Fruit fly (Drosophila melanogaster) whole organism, embryonic: ENCODE data around the gene Mrtf.

ENCODE experiments used
- ATbp ChIP-seq: fragments of 200-800 bp; sonication (Bioruptor generic); optimal IDR thresholded peaks from 2 replicates; lab custom pipeline; 2017; ENCODE audit warnings: missing biosample characterization, mild to moderate bottlenecking, missing genetic modification characterization, missing genetic modification reagents
- Atf3 ChIP-seq: fragments of 200-800 bp; sonication (Bioruptor generic); optimal IDR thresholded peaks from 3 replicates; lab custom pipeline; 2016; ENCODE audit warnings: missing biosample characterization, missing genetic modification characterization
- B-H1 ChIP-seq: fragments of 200-800 bp; sonication (Bioruptor generic); IDR thresholded peaks from 3 replicates; pipeline ENCODE4 v1.3.6; 2022; ENCODE audit warnings: missing biosample characterization, missing genetic modification characterization
- CG10147 ChIP-seq: fragments of 200-800 bp; sonication (Bioruptor generic); optimal IDR thresholded peaks from 2 replicates; lab custom pipeline; 2019; ENCODE audit warnings: missing biosample characterization, mild to moderate bottlenecking, missing genetic modification characterization, moderate library complexity
- CG12104 ChIP-seq: fragments of 200-800 bp; sonication (Bioruptor generic); optimal IDR thresholded peaks from 3 replicates; lab custom pipeline; 2016; ENCODE audit warnings: missing biosample characterization, missing genetic modification characterization
- CG12391 ChIP-seq: fragments of 200-800 bp; sonication (Bioruptor generic); optimal IDR thresholded peaks from 3 replicates; lab custom pipeline; 2018; ENCODE audit warnings: missing biosample characterization, mild to moderate bottlenecking, missing genetic modification characterization, moderate library complexity
- CG1603 ChIP-seq: fragments of 200-800 bp; sonication (Bioruptor generic); optimal IDR thresholded peaks from 2 replicates; lab custom pipeline; 2019; ENCODE audit warnings: missing biosample characterization, mild to moderate bottlenecking, missing genetic modification characterization, moderate library complexity
- CG17802 ChIP-seq: fragments of 200-800 bp; sonication (Bioruptor generic); optimal IDR thresholded peaks from 2 replicates; lab custom pipeline; 2018; ENCODE audit warnings: missing biosample characterization, mild to moderate bottlenecking, missing genetic modification characterization, moderate library complexity
- CG18619 ChIP-seq: fragments of 200-800 bp; sonication (Bioruptor generic); optimal IDR thresholded peaks from 3 replicates; lab custom pipeline; 2017; ENCODE audit warnings: missing biosample characterization, mild to moderate bottlenecking, missing genetic modification characterization
- CG2712 ChIP-seq: fragments of 200-800 bp; optimal IDR thresholded peaks from 3 replicates; lab custom pipeline; 2019; ENCODE audit warnings: missing biosample characterization, mild to moderate bottlenecking, missing genetic modification characterization, moderate library complexity
- CG30431 ChIP-seq: fragments of 200-800 bp; sonication (Bioruptor generic); optimal IDR thresholded peaks from 2 replicates; lab custom pipeline; 2017; ENCODE audit warnings: missing biosample characterization, missing genetic modification characterization
- CG33557 ChIP-seq: fragments of 200-800 bp; sonication (Bioruptor generic); optimal IDR thresholded peaks from 2 replicates; lab custom pipeline; 2019; ENCODE audit warnings: missing biosample characterization, mild to moderate bottlenecking, missing genetic modification characterization, moderate library complexity
- CG3847 ChIP-seq: fragments of 200-800 bp; sonication (Bioruptor generic); IDR thresholded peaks from 2 replicates; pipeline ENCODE4 v1.3.6; 2022; ENCODE audit warnings: missing biosample characterization, missing genetic modification characterization
- CG4360 ChIP-seq: fragments of 200-800 bp; sonication (Bioruptor generic); IDR thresholded peaks from 2 replicates; pipeline ENCODE4 v1.3.6; 2022; ENCODE audit warnings: missing biosample characterization, missing genetic modification characterization
- CG4424 ChIP-seq: fragments of 200-800 bp; sonication (Bioruptor generic); optimal IDR thresholded peaks from 3 replicates; lab custom pipeline; 2016; ENCODE audit warnings: missing biosample characterization, missing genetic modification characterization
- CG5953 ChIP-seq: fragments of 200-800 bp; sonication (Bioruptor generic); IDR thresholded peaks from 2 replicates; pipeline ENCODE4 v1.3.6; 2022; ENCODE audit warnings: missing biosample characterization, missing genetic modification characterization
- CG6654 ChIP-seq: fragments of 200-800 bp; sonication (Bioruptor generic); optimal IDR thresholded peaks from 2 replicates; lab custom pipeline; 2017; ENCODE audit warnings: missing biosample characterization, mild to moderate bottlenecking, missing genetic modification characterization
- CG6765 ChIP-seq: fragments of 200-800 bp; sonication (Bioruptor generic); optimal IDR thresholded peaks from 3 replicates; lab custom pipeline; 2017; ENCODE audit warnings: missing biosample characterization, mild to moderate bottlenecking, missing genetic modification characterization
- CG7745 ChIP-seq: fragments of 200-800 bp; sonication (Bioruptor generic); optimal IDR thresholded peaks from 2 replicates; lab custom pipeline; 2018; ENCODE audit warnings: missing biosample characterization, mild to moderate bottlenecking, missing genetic modification characterization, moderate library complexity
- CG7786 ChIP-seq: fragments of 200-800 bp; sonication (Bioruptor generic); optimal IDR thresholded peaks from 2 replicates; lab custom pipeline; 2016; ENCODE audit warnings: missing biosample characterization, missing genetic modification characterization
- CG8944 ChIP-seq: fragments of 200-800 bp; sonication (Bioruptor generic); optimal IDR thresholded peaks from 3 replicates; lab custom pipeline; 2016; ENCODE audit warnings: missing biosample characterization, missing genetic modification characterization
- Chrac-16 ChIP-seq: fragments of 200-800 bp; sonication (Bioruptor generic); optimal IDR thresholded peaks from 3 replicates; lab custom pipeline; 2016; ENCODE audit warnings: missing biosample characterization, missing genetic modification characterization
- CoRest ChIP-seq: fragments of 200-800 bp; sonication (Bioruptor generic); optimal IDR thresholded peaks from 3 replicates; lab custom pipeline; 2018; ENCODE audit warnings: missing biosample characterization, mild to moderate bottlenecking, missing genetic modification characterization, moderate library complexity
- CrebB ChIP-seq: fragments of 200-800 bp; sonication (Bioruptor generic); optimal IDR thresholded peaks from 3 replicates; lab custom pipeline; 2018; ENCODE audit warnings: missing biosample characterization, mild to moderate bottlenecking, missing genetic modification characterization
- Dp ChIP-seq: fragments of 200-800 bp; sonication (Bioruptor generic); optimal IDR thresholded peaks from 2 replicates; lab custom pipeline; 2018; ENCODE audit warnings: missing biosample characterization, mild to moderate bottlenecking, missing genetic modification characterization, moderate library complexity
- Elba2 ChIP-seq: fragments of 200-800 bp; sonication (Bioruptor generic); optimal IDR thresholded peaks from 3 replicates; lab custom pipeline; 2016; ENCODE audit warnings: missing biosample characterization, missing genetic modification characterization
- Ets97D ChIP-seq: fragments of 200-800 bp; sonication (Bioruptor generic); optimal IDR thresholded peaks from 3 replicates; lab custom pipeline; 2016; ENCODE audit warnings: missing biosample characterization, missing genetic modification characterization
- Fer2 ChIP-seq: fragments of 200-800 bp; sonication (Bioruptor generic); optimal IDR thresholded peaks from 2 replicates; lab custom pipeline; 2018; ENCODE audit warnings: missing biosample characterization, mild to moderate bottlenecking, missing genetic modification characterization, moderate library complexity
- HmgD ChIP-seq: fragments of 200-800 bp; sonication (Bioruptor generic); optimal IDR thresholded peaks from 3 replicates; lab custom pipeline; 2016; ENCODE audit warnings: missing biosample characterization, missing genetic modification characterization
- Lhr ChIP-seq: fragments of 200-800 bp; sonication (Bioruptor generic); optimal IDR thresholded peaks from 3 replicates; lab custom pipeline; 2017; ENCODE audit warnings: mild to moderate bottlenecking, missing biosample characterization, missing genetic modification reagents, missing genetic modification characterization
- Mrtf ChIP-seq: fragments of 200-800 bp; sonication (Bioruptor generic); IDR thresholded peaks from 3 replicates; pipeline ENCODE4 v1.3.6; 2022; ENCODE audit warnings: missing biosample characterization, missing genetic modification characterization
- Nf-YA ChIP-seq: fragments of 200-800 bp; sonication (Bioruptor generic); IDR thresholded peaks from 2 replicates; pipeline ENCODE4 v1.3.6; 2022; ENCODE audit warnings: missing biosample characterization, missing genetic modification characterization
- Xbp1 ChIP-seq: fragments of 200-800 bp; sonication (Bioruptor generic); optimal IDR thresholded peaks from 3 replicates; lab custom pipeline; 2016; ENCODE audit warnings: missing biosample characterization, mild to moderate bottlenecking, missing genetic modification characterization
- ash1 ChIP-seq: fragments of 200-800 bp; sonication (Bioruptor generic); optimal IDR thresholded peaks from 2 replicates; lab custom pipeline; 2018; ENCODE audit warnings: missing biosample characterization, mild to moderate bottlenecking, missing genetic modification characterization
- ci ChIP-seq: fragments of 200-800 bp; sonication (Bioruptor generic); IDR thresholded peaks from 3 replicates; pipeline ENCODE4 v1.3.6; 2022; ENCODE audit warnings: missing biosample characterization, missing genetic modification characterization
- en ChIP-seq: fragments of 200-800 bp; sonication (Bioruptor generic); optimal IDR thresholded peaks from 2 replicates; lab custom pipeline; 2016; ENCODE audit warnings: missing biosample characterization, missing genetic modification characterization
- ewg ChIP-seq: fragments of 200-800 bp; sonication (Bioruptor generic); optimal IDR thresholded peaks from 3 replicates; lab custom pipeline; 2017; ENCODE audit warnings: mild to moderate bottlenecking, missing biosample characterization, missing genetic modification reagents, missing genetic modification characterization
- eyg ChIP-seq: fragments of 200-800 bp; sonication (Bioruptor generic); optimal IDR thresholded peaks from 3 replicates; lab custom pipeline; 2016; ENCODE audit warnings: missing biosample characterization, missing genetic modification characterization
- fd3F ChIP-seq: fragments of 200-800 bp; sonication (Bioruptor generic); optimal IDR thresholded peaks from 2 replicates; lab custom pipeline; 2018; ENCODE audit warnings: missing biosample characterization, mild to moderate bottlenecking, missing genetic modification characterization, moderate library complexity
- fru ChIP-seq: fragments of >200 bp; optimal IDR thresholded peaks from 2 replicates; lab custom pipeline; 2017
- jumu ChIP-seq: fragments of 200-800 bp; sonication (Bioruptor generic); optimal IDR thresholded peaks from 3 replicates; lab custom pipeline; 2016; ENCODE audit warnings: missing biosample characterization, missing genetic modification characterization
- oc ChIP-seq: fragments of 200-800 bp; sonication (Bioruptor generic); optimal IDR thresholded peaks from 2 replicates; lab custom pipeline; 2018; ENCODE audit warnings: missing biosample characterization, mild to moderate bottlenecking, missing genetic modification characterization, moderate library complexity
- sc ChIP-seq, 3 experiments: fragments of >200 bp in 2 of 3; fragments of 200-800 bp in 1 of 3; sonication (Bioruptor generic) in 1 of 3; optimal IDR thresholded peaks; 2 replicates in 2 of 3; 3 replicates in 1 of 3; lab custom pipeline; 2017; ENCODE audit warnings: mild to moderate bottlenecking in 1 of 3, missing biosample characterization in 1 of 3, missing genetic modification characterization in 1 of 3, missing genetic modification reagents in 1 of 3
- sr ChIP-seq: fragments of 200-800 bp; sonication (Bioruptor generic); IDR thresholded peaks from 3 replicates; pipeline ENCODE4 v1.3.6; 2022; ENCODE audit warnings: missing biosample characterization, missing genetic modification characterization
- stc ChIP-seq: fragments of 200-800 bp; sonication (Bioruptor generic); IDR thresholded peaks from 2 replicates; pipeline ENCODE4 v1.3.6; 2022; ENCODE audit warnings: missing biosample characterization, missing genetic modification characterization
- stwl ChIP-seq: fragments of 200-800 bp; sonication (Bioruptor generic); optimal IDR thresholded peaks from 3 replicates; lab custom pipeline; 2018; ENCODE audit warnings: missing biosample characterization, mild to moderate bottlenecking, missing genetic modification characterization, moderate library complexity
- tin ChIP-seq: fragments of 200-800 bp; sonication (Bioruptor generic); optimal IDR thresholded peaks from 3 replicates; lab custom pipeline; 2016; ENCODE audit warnings: missing biosample characterization, missing genetic modification characterization
- toy ChIP-seq: fragments of 200-800 bp; sonication (Bioruptor generic); IDR thresholded peaks from 2 replicates; pipeline ENCODE4 v1.3.6; 2022; ENCODE audit warnings: missing biosample characterization, missing genetic modification characterization
- wek ChIP-seq: fragments of 200-800 bp; sonication (Bioruptor generic); optimal IDR thresholded peaks from 3 replicates; lab custom pipeline; 2018; ENCODE audit warnings: missing biosample characterization, mild to moderate bottlenecking, missing genetic modification characterization, moderate library complexity
- zen ChIP-seq: fragments of 200-800 bp; sonication (Bioruptor generic); optimal IDR thresholded peaks from 3 replicates; lab custom pipeline; 2018; ENCODE audit warnings: missing biosample characterization, mild to moderate bottlenecking, missing genetic modification characterization, moderate library complexity
- zf30C ChIP-seq: fragments of 200-800 bp; sonication (Bioruptor generic); optimal IDR thresholded peaks from 3 replicates; lab custom pipeline; 2018; ENCODE audit warnings: missing biosample characterization, mild to moderate bottlenecking, missing genetic modification characterization
- zfh1 ChIP-seq: fragments of 200-800 bp; sonication (Bioruptor generic); IDR thresholded peaks from 3 replicates; pipeline ENCODE4 v1.3.6; 2022; ENCODE audit warnings: missing biosample characterization, missing genetic modification characterization

Mrtf gene

dm6 chr3L:2727023-2727422, 39.3 kb downstream of the Mrtf start (continued):
- TF ChIP-seq ci (GFP tag; lab: Robert Waterston, UW) = peak; percentile 76
- peak; percentile 71 for TF ChIP-seq stc (GFP tag; lab: Robert Waterston, UW)
- TF ChIP-seq ewg = no peak
- no peak for TF ChIP-seq CG12391 (tag; lab: Kevin White, UChicago)
- no peak for TF ChIP-seq Elba2 (GFP tag; lab: Kevin White, UChicago)
- peak; percentile 2 for TF ChIP-seq CG18619
- TF ChIP-seq Lhr (GFP tag; lab: Kevin White, UChicago) = no peak
- no peak for TF ChIP-seq wek
- TF ChIP-seq HmgD (GFP tag; lab: Kevin White, UChicago) = no peak
- no peak for TF ChIP-seq fru
- no peak for TF ChIP-seq stwl (tag; lab: Kevin White, UChicago)
- TF ChIP-seq Fer2 (tag; lab: Kevin White, UChicago) = no peak
- TF ChIP-seq CG12104 (GFP tag; lab: Kevin White, UChicago) = no peak
- no peak for TF ChIP-seq en (GFP tag; lab: Kevin White, UChicago)
- TF ChIP-seq CG8944 (GFP tag; lab: Kevin White, UChicago) = no peak
- TF ChIP-seq CG6765 = no peak
- TF ChIP-seq B-H1 (GFP tag; lab: Robert Waterston, UW) = peak; percentile 44; the same call in 1 of the 3 replicates
- TF ChIP-seq CG10147 (GFP tag; lab: Kevin White, UChicago) = no peak
- TF ChIP-seq zen (tag; lab: Kevin White, UChicago) = no peak
- no peak for TF ChIP-seq oc (tag; lab: Kevin White, UChicago)
- TF ChIP-seq Atf3 (GFP tag; lab: Kevin White, UChicago) = no peak
- no peak for TF ChIP-seq ATbp (GFP tag; lab: Kevin White, UChicago)
- no peak for TF ChIP-seq CG4424 (GFP tag; lab: Kevin White, UChicago)
- TF ChIP-seq sc (optimal IDR thresholded peaks at IDR 0.05; lab: Kevin White, UChicago) = no peak
- TF ChIP-seq sc (GFP tag; optimal IDR thresholded peaks at IDR 0.05; lab: Kevin White, UChicago) = no peak
- no peak for TF ChIP-seq CG6654 (GFP tag; lab: Kevin White, UChicago)
- TF ChIP-seq CG17802 (tag; lab: Kevin White, UChicago) = no peak
- no peak for TF ChIP-seq CG5953 (GFP tag; lab: Robert Waterston, UW)
- TF ChIP-seq fd3F (GFP tag; lab: Kevin White, UChicago) = peak; percentile 26
- no peak for TF ChIP-seq CG4360 (GFP tag; lab: Robert Waterston, UW)
- TF ChIP-seq CG30431 (GFP tag; lab: Kevin White, UChicago) = no peak
- no peak for TF ChIP-seq tin (GFP tag; lab: Kevin White, UChicago)
- TF ChIP-seq CG7745 (tag; lab: Kevin White, UChicago) = no peak
- TF ChIP-seq CG33557 (GFP tag; lab: Kevin White, UChicago) = no peak
- TF ChIP-seq sr (GFP tag; lab: Robert Waterston, UW) = no peak
- TF ChIP-seq CoRest (tag; lab: Kevin White, UChicago) = peak; percentile 46
- TF ChIP-seq toy (GFP tag; lab: Robert Waterston, UW) = no peak
- no peak for TF ChIP-seq eyg (GFP tag; lab: Kevin White, UChicago)
- no peak for TF ChIP-seq CG7786
- no peak for TF ChIP-seq Nf-YA (GFP tag; lab: Robert Waterston, UW)
- TF ChIP-seq CG1603 (tag; lab: Kevin White, UChicago) = no peak
- no peak for TF ChIP-seq Chrac-16
- TF ChIP-seq jumu (GFP tag; lab: Kevin White, UChicago) = no peak
- TF ChIP-seq zf30C = no peak
- no peak for TF ChIP-seq ash1 (GFP tag; lab: Kevin White, UChicago)
- TF ChIP-seq Xbp1 (GFP tag; lab: Kevin White, UChicago) = peak; percentile 4
- TF ChIP-seq CG3847 = peak; percentile 76
- TF ChIP-seq CG2712 (tag; lab: Kevin White, UChicago) = no peak
- TF ChIP-seq Ets97D (GFP tag; lab: Kevin White, UChicago) = no peak
- TF ChIP-seq zfh1 (GFP tag; lab: Robert Waterston, UW) = peak; percentile 51; the same call in 2 of the 3 replicates
- TF ChIP-seq CrebB (tag; lab: Kevin White, UChicago) = no peak
- no peak for TF ChIP-seq Dp (GFP tag; lab: Kevin White, UChicago)
- TF ChIP-seq Mrtf (GFP tag; lab: Robert Waterston, UW) = peak; percentile 79
